Worm (Caenorhabditis elegans): Measurements from ENCODE around the gene srh-97.

- TF ChIP-seq pag-3 (tag; optimal IDR thresholded peaks at IDR 0.05; ENCODE audit: borderline replicate concordance, insufficient read depth) = no peak
- no peak for TF ChIP-seq skn-1 (tag; optimal IDR thresholded peaks at IDR 0.05)
- TF ChIP-seq lin-13 (GFP tag; optimal IDR thresholded peaks at IDR 0.05) = no peak
- no peak for TF ChIP-seq nhr-19 (GFP tag; conservative IDR thresholded peaks at IDR 0.05)
- TF ChIP-seq lsy-2 (tag; optimal IDR thresholded peaks at IDR 0.05) = no peak
- TF ChIP-seq nhr-237 (tag; optimal IDR thresholded peaks at IDR 0.05) = no peak
- TF ChIP-seq dpl-1 (GFP tag; optimal IDR thresholded peaks at IDR 0.05) = no peak
- no peak for TF ChIP-seq mep-1 (tag; optimal IDR thresholded peaks at IDR 0.05)
Observed at ce11 chrV:17026289-17026688, 9.4 kb downstream of the srh-97 start, which contains the start of gene F49H6.15.

Data from whole organism, L1 larva.